Fruit fly (Drosophila melanogaster): ENCODE data around the gene alphaTub84B.

The alphaTub84B gene

DNA sequence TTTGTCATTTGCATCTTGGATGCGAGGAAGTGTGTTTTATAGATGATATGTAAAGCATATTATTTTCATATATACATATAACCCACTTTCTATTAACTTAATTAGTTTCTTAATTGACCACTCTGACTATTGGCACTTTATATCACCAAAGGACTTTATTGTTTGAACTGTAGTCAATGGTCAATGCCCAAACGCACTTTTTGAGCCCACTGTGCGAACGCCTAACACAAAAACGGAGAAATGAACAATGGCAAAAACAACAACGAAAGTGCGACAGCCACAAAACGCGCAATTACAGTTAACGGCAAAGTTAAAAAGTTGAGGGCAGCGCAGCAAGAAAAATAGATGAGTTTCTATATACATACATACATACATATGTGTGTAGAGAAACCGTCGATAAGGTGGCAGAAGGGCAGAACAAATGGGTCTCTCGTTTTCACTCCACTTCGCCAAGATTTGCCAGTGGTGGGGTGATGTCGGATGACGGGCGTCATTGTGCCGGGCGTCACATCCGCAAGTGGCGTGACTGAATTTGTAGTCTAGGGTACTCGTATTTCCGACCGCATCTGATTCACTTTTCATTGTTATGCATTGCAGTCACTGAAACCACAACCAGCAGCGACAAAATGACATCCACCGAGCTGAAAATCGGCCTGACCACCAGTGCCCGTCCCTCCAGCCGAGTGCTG is 10.0 kb upstream of the alphaTub84B start:
- TF ChIP-seq CTCF (optimal IDR thresholded peaks at IDR 0.05) (no peak), CG8478 (optimal IDR thresholded peaks at IDR 0.05) (no peak)

dm6 chr3R:7079718-7080117 is 6.7 kb upstream of the alphaTub84B start:
- TF ChIP-seq CG8478 (optimal IDR thresholded peaks at IDR 0.05) (no peak), CTCF (optimal IDR thresholded peaks at IDR 0.05) (no peak)

- TF ChIP-seq CTCF (optimal IDR thresholded peaks at IDR 0.05) = no peak
- no peak for TF ChIP-seq CG8478 (optimal IDR thresholded peaks at IDR 0.05)
Observed at dm6 chr3R:7080157-7080916, 6.1 kb upstream of the alphaTub84B start, which contains the start of gene Ref1. TSS of gene Ref1 (minus strand) at chr3R:7080387.

DNA sequence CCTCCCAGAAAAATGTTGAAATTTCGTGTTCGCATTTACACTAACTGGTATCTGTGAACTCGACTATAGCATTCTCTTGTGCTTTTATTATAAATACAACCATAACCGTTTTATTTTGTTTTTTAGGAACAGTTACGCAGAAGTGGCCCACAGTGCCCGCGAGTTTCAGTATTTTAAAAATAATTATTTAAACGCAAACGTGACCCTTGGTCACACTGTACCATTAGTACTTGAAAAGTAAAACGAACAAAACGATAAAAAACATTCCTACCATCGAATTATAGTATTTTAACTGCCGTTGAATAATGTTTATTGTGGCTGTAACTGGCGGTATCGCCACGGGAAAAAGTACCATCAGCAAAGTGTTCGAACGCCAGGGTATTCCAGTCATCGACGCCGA is 4.4 kb upstream of the alphaTub84B start, which contains the start of gene Dpck:
Dpck (plus strand) TSS at position 211 of the 400 bp plus-strand sequence.
- no peak for TF ChIP-seq CG8478 (optimal IDR thresholded peaks at IDR 0.05)
- TF ChIP-seq CTCF (optimal IDR thresholded peaks at IDR 0.05) = no peak

DNA sequence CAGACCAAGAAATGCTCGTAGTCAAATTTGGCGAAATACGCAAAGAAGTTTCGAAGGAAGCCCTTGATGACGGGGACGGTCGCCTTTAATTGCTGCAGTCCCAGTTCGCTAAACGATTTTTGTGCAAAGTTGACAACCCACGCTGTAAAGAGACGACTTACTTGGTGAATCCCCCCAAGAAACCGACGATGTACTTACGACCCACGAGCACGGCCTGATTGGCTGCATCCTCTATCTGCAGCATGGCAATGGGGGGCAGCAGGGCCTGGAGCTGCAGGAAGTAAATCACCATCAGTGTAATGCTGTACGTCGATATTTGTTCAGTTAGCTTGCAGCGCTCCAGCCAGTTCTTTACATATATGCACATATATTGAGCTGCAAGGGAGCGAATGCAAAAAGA is 2.6 kb upstream of the alphaTub84B start:
- TF ChIP-seq CTCF (optimal IDR thresholded peaks at IDR 0.05) = no peak

DNA sequence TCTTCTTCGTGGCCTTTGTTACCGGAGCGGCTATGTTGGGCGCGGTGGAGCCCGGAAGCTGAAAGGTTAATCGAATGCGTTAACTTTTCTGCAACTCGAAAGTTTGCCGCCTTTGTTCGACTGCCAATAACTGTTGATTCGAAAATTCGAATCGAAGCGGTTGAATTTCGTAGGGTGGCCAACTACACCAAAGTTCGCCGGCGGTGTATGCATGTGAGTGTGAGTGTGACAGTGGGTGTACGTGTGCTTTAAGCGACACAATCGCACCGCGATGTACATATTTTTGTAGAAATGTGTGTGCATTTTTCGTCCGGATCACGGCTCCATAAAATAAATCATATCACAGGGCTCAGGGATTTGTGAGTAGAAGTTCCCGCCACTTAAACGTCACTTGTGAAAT is 944 bp upstream of the alphaTub84B start:
- TF ChIP-seq CG8478 (optimal IDR thresholded peaks at IDR 0.05) = no peak
- TF ChIP-seq CTCF (optimal IDR thresholded peaks at IDR 0.05) = no peak

DNA sequence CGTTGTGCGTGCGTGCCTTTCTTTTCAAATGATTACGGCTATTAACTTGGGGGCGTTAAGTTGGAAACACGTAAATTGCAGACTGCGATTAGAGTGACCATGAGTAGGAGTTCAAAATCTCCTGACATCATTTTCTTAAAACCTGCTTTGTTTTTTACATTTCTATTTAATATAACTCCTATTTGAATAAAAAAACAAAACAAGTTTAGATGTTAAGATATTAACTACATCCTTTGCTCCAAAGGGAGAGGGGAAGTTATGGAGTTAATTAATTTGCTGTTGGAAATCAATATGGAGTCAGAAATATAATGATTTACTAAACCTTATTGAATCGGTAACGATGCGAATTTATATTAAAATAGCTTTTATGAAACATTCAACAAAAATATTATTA is 419 bp upstream of the alphaTub84B start, which contains the start of gene Tailor:
Tailor (minus strand) TSS at position 101 of the 394 bp plus-strand sequence.
- TF ChIP-seq CTCF (optimal IDR thresholded peaks at IDR 0.05) = no peak
- TF ChIP-seq CG8478 (optimal IDR thresholded peaks at IDR 0.05) = no peak

- TF ChIP-seq CTCF (optimal IDR thresholded peaks at IDR 0.05) (no peak), CG8478 (optimal IDR thresholded peaks at IDR 0.05) (no peak)
Observed at dm6 chr3R:7087201-7087505, 754 bp downstream of the alphaTub84B start.

dm6 chr3R:7087904-7088303 is 1.5 kb downstream of the alphaTub84B start:
- TF ChIP-seq CG8478 (optimal IDR thresholded peaks at IDR 0.05) (no peak), CTCF (optimal IDR thresholded peaks at IDR 0.05) (no peak)

- no peak for TF ChIP-seq CG8478 (optimal IDR thresholded peaks at IDR 0.05)
- peak in 1 of 2 experiments; percentile 17 for TF ChIP-seq CTCF (optimal IDR thresholded peaks at IDR 0.05)
Observed at dm6 chr3R:7088837-7089361, 2.5 kb downstream of the alphaTub84B start.

- TF ChIP-seq CTCF (optimal IDR thresholded peaks at IDR 0.05) (no peak), CG8478 (optimal IDR thresholded peaks at IDR 0.05) (no peak)
Observed at dm6 chr3R:7089522-7090336, 3.3 kb downstream of the alphaTub84B start.

- TF ChIP-seq CG8478 (optimal IDR thresholded peaks at IDR 0.05) = no peak
- TF ChIP-seq CTCF (optimal IDR thresholded peaks at IDR 0.05) = no peak
Observed at dm6 chr3R:7090337-7090830, 4.0 kb downstream of the alphaTub84B start.

DNA sequence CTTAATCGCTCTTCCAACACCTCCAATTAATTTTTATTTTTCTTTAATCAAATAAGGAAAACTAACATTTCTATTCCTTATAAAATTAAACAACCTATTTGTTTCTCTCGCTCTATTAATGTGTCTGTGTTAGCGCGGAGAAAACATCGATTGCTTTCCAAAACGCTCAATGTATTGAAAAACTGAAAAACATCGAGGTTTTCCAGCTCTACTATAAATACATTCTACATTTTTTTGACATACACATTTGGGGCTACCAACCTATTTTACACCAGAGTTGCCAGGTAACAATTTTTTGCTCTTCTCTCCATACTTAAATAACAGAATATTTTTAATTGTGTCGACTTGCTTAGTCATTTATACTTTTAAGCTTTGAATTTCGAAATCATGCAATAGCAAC is 5.5 kb downstream of the alphaTub84B start:
- TF ChIP-seq CTCF (optimal IDR thresholded peaks at IDR 0.05) (peak in 1 of 2 experiments; percentile 51), CG8478 (optimal IDR thresholded peaks at IDR 0.05) (no peak)

- TF ChIP-seq CTCF (optimal IDR thresholded peaks at IDR 0.05) (no peak), CG8478 (optimal IDR thresholded peaks at IDR 0.05) (no peak)
Observed at dm6 chr3R:7093592-7093991, 7.2 kb downstream of the alphaTub84B start.

- TF ChIP-seq CTCF (optimal IDR thresholded peaks at IDR 0.05) (no peak), CG8478 (optimal IDR thresholded peaks at IDR 0.05) (no peak)
Observed at dm6 chr3R:7094368-7094767, 8.0 kb downstream of the alphaTub84B start.
